Fruit fly (Drosophila melanogaster): ENCODE data around the gene CG6769.

The CG6769 gene

dm6 chrX:17907184-17908006 lies 46.6 kb downstream of the CG6769 start, which contains the start of the genes CG7772 and Vps4 (continued):
- TF ChIP-seq ttk (GFP tag; IDR thresholded peaks at IDR 0.05), result no peak
- TF ChIP-seq Sry-β (GFP tag; optimal IDR thresholded peaks at IDR 0.05), result peak; percentile 84
- TF ChIP-seq wek (GFP tag; optimal IDR thresholded peaks at IDR 0.05), result no peak
- TF ChIP-seq gt (GFP tag; IDR thresholded peaks at IDR 0.05), result no peak
- no peak for TF ChIP-seq dati (GFP tag; IDR thresholded peaks at IDR 0.05)
- TF ChIP-seq Poxn (GFP tag; IDR thresholded peaks at IDR 0.05), result no peak
- no peak for TF ChIP-seq fd3F (GFP tag; optimal IDR thresholded peaks at IDR 0.05)
- no peak for TF ChIP-seq sima (GFP tag; optimal IDR thresholded peaks at IDR 0.05)
- TF ChIP-seq sr (GFP tag; IDR thresholded peaks at IDR 0.05), result no peak
- no peak for TF ChIP-seq CG14014 (GFP tag; IDR thresholded peaks at IDR 0.05)
- no peak for TF ChIP-seq CG14050 (GFP tag; IDR thresholded peaks at IDR 0.05)
- no peak for TF ChIP-seq CG9437 (GFP tag; optimal IDR thresholded peaks at IDR 0.05)
- TF ChIP-seq MESR4 (GFP tag; optimal IDR thresholded peaks at IDR 0.05), result peak; percentile 85
- no peak for TF ChIP-seq ci (GFP tag; IDR thresholded peaks at IDR 0.05)
- no peak for TF ChIP-seq tin (GFP tag; optimal IDR thresholded peaks at IDR 0.05)
- no peak for TF ChIP-seq CG7372 (GFP tag; IDR thresholded peaks at IDR 0.05)
- no peak for TF ChIP-seq ara (GFP tag; IDR thresholded peaks at IDR 0.05)
- TF ChIP-seq CG7786 (GFP tag; optimal IDR thresholded peaks at IDR 0.05), result no peak
- TF ChIP-seq CG4424 (GFP tag; optimal IDR thresholded peaks at IDR 0.05), result no peak
- no peak for TF ChIP-seq CG3407 (GFP tag; optimal IDR thresholded peaks at IDR 0.05)
- no peak for TF ChIP-seq HmgD (GFP tag; optimal IDR thresholded peaks at IDR 0.05)
- no peak for TF ChIP-seq CG18599 (GFP tag; optimal IDR thresholded peaks at IDR 0.05)
- no peak for TF ChIP-seq bsh (GFP tag; optimal IDR thresholded peaks at IDR 0.05)
- no peak for TF ChIP-seq so (GFP tag; IDR thresholded peaks at IDR 0.05)
- no peak for TF ChIP-seq B-H1 (GFP tag; IDR thresholded peaks at IDR 0.05)
- no peak for TF ChIP-seq CG33213 (GFP tag; optimal IDR thresholded peaks at IDR 0.05)
- TF ChIP-seq Hr39 (optimal IDR thresholded peaks at IDR 0.05), result no peak
- TF ChIP-seq D19B (GFP tag; optimal IDR thresholded peaks at IDR 0.05), result no peak
- TF ChIP-seq NK7.1 (GFP tag; optimal IDR thresholded peaks at IDR 0.05), result no peak
- no peak for TF ChIP-seq da (GFP tag; optimal IDR thresholded peaks at IDR 0.05)
- no peak for TF ChIP-seq zen2 (GFP tag; IDR thresholded peaks at IDR 0.05; ENCODE audit: partially characterized antibody)
- TF ChIP-seq CG2202 (tag; optimal IDR thresholded peaks at IDR 0.05), result no peak
- no peak for TF ChIP-seq rib (GFP tag; IDR thresholded peaks at IDR 0.05)
- TF ChIP-seq CG4404 (GFP tag; IDR thresholded peaks at IDR 0.05), result no peak
- TF ChIP-seq en (GFP tag; optimal IDR thresholded peaks at IDR 0.05), result no peak
- TF ChIP-seq CG18262 (tag; optimal IDR thresholded peaks at IDR 0.05), result no peak
- TF ChIP-seq eyg (GFP tag; optimal IDR thresholded peaks at IDR 0.05), result no peak
- no peak for TF ChIP-seq CG6254 (GFP tag; optimal IDR thresholded peaks at IDR 0.05)
- no peak for TF ChIP-seq luna (GFP tag; optimal IDR thresholded peaks at IDR 0.05)
- no peak for TF ChIP-seq bab2 (GFP tag; optimal IDR thresholded peaks at IDR 0.05)
- peak; percentile 3 for TF ChIP-seq HLH54F (GFP tag; optimal IDR thresholded peaks at IDR 0.05)
- TF ChIP-seq zf30C (GFP tag; optimal IDR thresholded peaks at IDR 0.05), result no peak
- no peak for TF ChIP-seq lmd (GFP tag; IDR thresholded peaks at IDR 0.05)
- no peak for TF ChIP-seq ems (GFP tag; optimal IDR thresholded peaks at IDR 0.05)
- TF ChIP-seq Stat92E (GFP tag; optimal IDR thresholded peaks at IDR 0.05), result no peak
- TF ChIP-seq CG8290 (GFP tag; optimal IDR thresholded peaks at IDR 0.05), result no peak
- TF ChIP-seq CG8290 (tag; optimal IDR thresholded peaks at IDR 0.05), result no peak
- no peak for TF ChIP-seq Hey (tag; optimal IDR thresholded peaks at IDR 0.05)
- TF ChIP-seq hbn (GFP tag; IDR thresholded peaks at IDR 0.05; ENCODE audit: partially characterized antibody), result no peak
- peak; percentile 87 for TF ChIP-seq sqz (GFP tag; optimal IDR thresholded peaks at IDR 0.05)
- TF ChIP-seq CG15479 (GFP tag; optimal IDR thresholded peaks at IDR 0.05), result no peak

Measured in whole organism, embryonic.